Fruit fly (Drosophila melanogaster) whole organism, embryonic: ENCODE data around the gene CG2111.
A peak's percentile ranks its signal among the peaks of the same experiment; 100 is the strongest.

Experiments
- Adf1 ChIP-seq: fragments of 200-800 bp; sonication (Bioruptor generic); IDR thresholded peaks from 2 replicates; pipeline ENCODE4 v1.3.6; 2022; ENCODE audit warnings: missing biosample characterization, missing genetic modification characterization
- Asciz ChIP-seq: fragments of 200-800 bp; sonication (Bioruptor generic); optimal IDR thresholded peaks from 2 replicates; lab custom pipeline; 2017; ENCODE audit warnings: missing biosample characterization, mild to moderate bottlenecking, missing genetic modification characterization, missing genetic modification reagents
- Bgb ChIP-seq: fragments of 200-800 bp; sonication (Bioruptor generic); IDR thresholded peaks from 2 replicates; pipeline ENCODE4 v1.3.6; 2022; ENCODE audit warnings: missing biosample characterization, missing genetic modification characterization; ENCODE audit not compliant: partially characterized antibody
- Bteb2 ChIP-seq: fragments of 200-800 bp; sonication (Bioruptor generic); optimal IDR thresholded peaks from 2 replicates; lab custom pipeline; 2016; ENCODE audit warnings: missing biosample characterization, missing genetic modification characterization
- CG10147 ChIP-seq: fragments of 200-800 bp; sonication (Bioruptor generic); optimal IDR thresholded peaks from 2 replicates; lab custom pipeline; 2019; ENCODE audit warnings: missing biosample characterization, mild to moderate bottlenecking, missing genetic modification characterization, moderate library complexity
- CG10366 ChIP-seq: fragments of 200-800 bp; sonication (Bioruptor generic); IDR thresholded peaks from 2 replicates; pipeline ENCODE4 v1.3.6; 2022; ENCODE audit warnings: missing biosample characterization, missing genetic modification characterization
- CG13287 ChIP-seq: fragments of 200-800 bp; sonication (Bioruptor generic); IDR thresholded peaks from 2 replicates; pipeline ENCODE4 v1.3.6; 2022; ENCODE audit warnings: missing biosample characterization, missing genetic modification characterization; ENCODE audit not compliant: partially characterized antibody
- CG1529 ChIP-seq: fragments of 200-800 bp; sonication (Bioruptor generic); optimal IDR thresholded peaks from 3 replicates; lab custom pipeline; 2018; ENCODE audit warnings: missing biosample characterization, missing genetic modification characterization
- CG15514 ChIP-seq: fragments of 200-800 bp; sonication (Bioruptor generic); optimal IDR thresholded peaks from 3 replicates; lab custom pipeline; 2017; ENCODE audit warnings: missing biosample characterization, missing genetic modification characterization, mild to moderate bottlenecking, moderate library complexity, missing genetic modification reagents
- CG1647 ChIP-seq: fragments of 200-800 bp; sonication (Bioruptor generic); optimal IDR thresholded peaks from 3 replicates; lab custom pipeline; 2016; ENCODE audit warnings: missing biosample characterization, missing genetic modification characterization
- CG1792 ChIP-seq: fragments of 200-800 bp; sonication (Bioruptor generic); optimal IDR thresholded peaks from 2 replicates; lab custom pipeline; 2016; ENCODE audit warnings: missing biosample characterization, missing genetic modification characterization
- CG18476 ChIP-seq: fragments of 200-800 bp; sonication (Bioruptor generic); optimal IDR thresholded peaks from 2 replicates; lab custom pipeline; 2016; ENCODE audit warnings: missing biosample characterization, mild to moderate bottlenecking, missing genetic modification characterization
- CG2678 ChIP-seq: fragments of 200-800 bp; sonication (Bioruptor generic); optimal IDR thresholded peaks from 3 replicates; lab custom pipeline; 2019; ENCODE audit warnings: missing biosample characterization, mild to moderate bottlenecking, missing genetic modification characterization, moderate library complexity
- CG3281 ChIP-seq: fragments of 200-800 bp; sonication (Bioruptor generic); optimal IDR thresholded peaks from 3 replicates; lab custom pipeline; 2017; ENCODE audit warnings: missing biosample characterization, mild to moderate bottlenecking, missing genetic modification characterization
- CG4617 ChIP-seq: fragments of 200-800 bp; sonication (Bioruptor generic); optimal IDR thresholded peaks from 3 replicates; lab custom pipeline; 2016; ENCODE audit warnings: missing biosample characterization, missing genetic modification characterization, borderline replicate concordance
- CG4820 ChIP-seq: fragments of 200-800 bp; sonication (Bioruptor generic); optimal IDR thresholded peaks from 3 replicates; lab custom pipeline; 2016; ENCODE audit warnings: missing biosample characterization, missing genetic modification characterization
- CG5180 ChIP-seq: fragments of 200-800 bp; sonication (Bioruptor generic); optimal IDR thresholded peaks from 3 replicates; lab custom pipeline; 2017; ENCODE audit warnings: missing biosample characterization, missing genetic modification characterization, mild to moderate bottlenecking, moderate library complexity, missing genetic modification reagents
- CG6765 ChIP-seq: fragments of 200-800 bp; sonication (Bioruptor generic); optimal IDR thresholded peaks from 3 replicates; lab custom pipeline; 2017; ENCODE audit warnings: missing biosample characterization, mild to moderate bottlenecking, missing genetic modification characterization
- CG7556 ChIP-seq: fragments of 200-800 bp; sonication (Bioruptor generic); optimal IDR thresholded peaks from 2 replicates; lab custom pipeline; 2017; ENCODE audit warnings: missing biosample characterization, mild to moderate bottlenecking, missing genetic modification characterization
- CG8924 ChIP-seq: fragments of 200-800 bp; optimal IDR thresholded peaks from 3 replicates; lab custom pipeline; 2019; ENCODE audit warnings: missing biosample characterization, mild to moderate bottlenecking, missing genetic modification characterization, moderate library complexity
- D ChIP-seq, 2 experiments: fragments of 200-800 bp in 1 of 2; fragments of >200 bp in 1 of 2; sonication (Bioruptor generic) in 1 of 2; optimal IDR thresholded peaks; 2 replicates in 1 of 2; 3 replicates in 1 of 2; lab custom pipeline; 2017; ENCODE audit warnings: mild to moderate bottlenecking in 1 of 2, missing biosample characterization in 1 of 2, missing genetic modification characterization in 1 of 2, missing genetic modification reagents in 1 of 2
- D19B ChIP-seq: fragments of 200-800 bp; sonication (Bioruptor generic); optimal IDR thresholded peaks from 2 replicates; lab custom pipeline; 2017; ENCODE audit warnings: missing biosample characterization, mild to moderate bottlenecking, missing genetic modification characterization
- Dek ChIP-seq: fragments of 200-800 bp; sonication (Bioruptor generic); optimal IDR thresholded peaks from 3 replicates; lab custom pipeline; 2019; ENCODE audit warnings: missing biosample characterization, mild to moderate bottlenecking, missing genetic modification characterization, moderate library complexity
- Jarid2 ChIP-seq: fragments of 200-800 bp; sonication (Bioruptor generic); optimal IDR thresholded peaks from 3 replicates; lab custom pipeline; 2017; ENCODE audit warnings: mild to moderate bottlenecking, missing biosample characterization, missing genetic modification reagents, missing genetic modification characterization
- MTF-1 ChIP-seq: fragments of 200-800 bp; sonication (Bioruptor generic); optimal IDR thresholded peaks from 2 replicates; lab custom pipeline; 2018; ENCODE audit warnings: missing biosample characterization, mild to moderate bottlenecking, missing genetic modification characterization, borderline replicate concordance
- NfI ChIP-seq: fragments of 200-800 bp; sonication (Bioruptor generic); optimal IDR thresholded peaks from 3 replicates; lab custom pipeline; 2018; ENCODE audit warnings: missing biosample characterization, mild to moderate bottlenecking, missing genetic modification characterization, moderate library complexity
- Oaz ChIP-seq: fragments of 200-800 bp; sonication (Bioruptor generic); IDR thresholded peaks from 2 replicates; pipeline ENCODE4 v1.3.6; 2022; ENCODE audit warnings: missing biosample characterization, missing genetic modification characterization
- Rfx ChIP-seq: fragments of 200-800 bp; sonication (Bioruptor generic); IDR thresholded peaks from 2 replicates; pipeline ENCODE4 v1.3.6; 2022; ENCODE audit warnings: missing biosample characterization, missing genetic modification characterization
- Taf1 ChIP-seq: fragments of 200-800 bp; sonication (Bioruptor generic); IDR thresholded peaks from 2 replicates; pipeline ENCODE4 v1.3.6; 2022; ENCODE audit warnings: missing biosample characterization, missing genetic modification characterization
- Xrp1 ChIP-seq: fragments of 200-800 bp; sonication (Bioruptor generic); IDR thresholded peaks from 2 replicates; pipeline ENCODE4 v1.3.6; 2022; ENCODE audit warnings: missing biosample characterization, missing genetic modification characterization
- chinmo ChIP-seq: fragments of 200-800 bp; sonication (Bioruptor generic); IDR thresholded peaks from 4 replicates; pipeline ENCODE4 v1.3.6; 2022; ENCODE audit warnings: missing biosample characterization, missing genetic modification characterization; ENCODE audit not compliant: partially characterized antibody
- chm ChIP-seq: fragments of 200-800 bp; sonication (Bioruptor generic); IDR thresholded peaks from 2 replicates; pipeline ENCODE4 v1.3.6; 2022; ENCODE audit warnings: missing biosample characterization, missing genetic modification characterization
- dmrt11E ChIP-seq: fragments of 200-800 bp; sonication (Bioruptor generic); optimal IDR thresholded peaks from 3 replicates; lab custom pipeline; 2018; ENCODE audit warnings: missing biosample characterization, mild to moderate bottlenecking, missing genetic modification characterization, moderate library complexity
- knrl ChIP-seq: fragments of 200-800 bp; sonication (Bioruptor generic); IDR thresholded peaks from 3 replicates; pipeline ENCODE4 v1.3.6; 2022; ENCODE audit warnings: missing biosample characterization, missing genetic modification characterization; ENCODE audit not compliant: partially characterized antibody
- onecut ChIP-seq: fragments of 200-800 bp; sonication (Bioruptor generic); IDR thresholded peaks from 2 replicates; pipeline ENCODE4 v1.3.6; 2022; ENCODE audit warnings: missing biosample characterization, missing genetic modification characterization
- org-1 ChIP-seq: fragments of 200-800 bp; sonication (Bioruptor generic); optimal IDR thresholded peaks from 2 replicates; lab custom pipeline; 2017; ENCODE audit warnings: missing biosample characterization, missing genetic modification characterization
- pb ChIP-seq: fragments of 200-800 bp; sonication (Bioruptor generic); optimal IDR thresholded peaks from 3 replicates; lab custom pipeline; 2016; ENCODE audit warnings: missing biosample characterization, missing genetic modification characterization
- row ChIP-seq: fragments of 200-800 bp; sonication (Bioruptor generic); IDR thresholded peaks from 3 replicates; pipeline ENCODE4 v1.3.6; 2022; ENCODE audit warnings: missing biosample characterization, missing genetic modification characterization
- sc ChIP-seq, 3 experiments: fragments of >200 bp in 2 of 3; fragments of 200-800 bp in 1 of 3; sonication (Bioruptor generic) in 1 of 3; optimal IDR thresholded peaks; 2 replicates in 2 of 3; 3 replicates in 1 of 3; lab custom pipeline; 2017; ENCODE audit warnings: mild to moderate bottlenecking in 1 of 3, missing biosample characterization in 1 of 3, missing genetic modification characterization in 1 of 3, missing genetic modification reagents in 1 of 3
- sens ChIP-seq: fragments of 200-800 bp; sonication (Bioruptor generic); peaks from one replicate; lab custom pipeline; 2016; ENCODE audit warnings: missing biosample characterization, missing genetic modification characterization
- seq ChIP-seq: fragments of 200-800 bp; sonication (Bioruptor generic); IDR thresholded peaks from 2 replicates; pipeline ENCODE4 v1.3.6; 2022; ENCODE audit warnings: missing biosample characterization, missing genetic modification characterization
- stc ChIP-seq: fragments of 200-800 bp; sonication (Bioruptor generic); IDR thresholded peaks from 2 replicates; pipeline ENCODE4 v1.3.6; 2022; ENCODE audit warnings: missing biosample characterization, missing genetic modification characterization
- tgo ChIP-seq: fragments of 200-800 bp; sonication (Bioruptor generic); IDR thresholded peaks from 3 replicates; pipeline ENCODE4 v1.3.6; 2022; ENCODE audit warnings: missing biosample characterization, missing genetic modification characterization
- trh ChIP-seq: fragments of 200-800 bp; sonication (Bioruptor generic); optimal IDR thresholded peaks from 2 replicates; lab custom pipeline; 2016; ENCODE audit warnings: missing biosample characterization, missing genetic modification characterization
- ttk ChIP-seq: fragments of 200-800 bp; sonication (Bioruptor generic); IDR thresholded peaks from 2 replicates; pipeline ENCODE4 v2.1.2; 2022; ENCODE audit warnings: missing biosample characterization, missing genetic modification characterization
- unc-4 ChIP-seq: fragments of 200-800 bp; sonication (Bioruptor generic); IDR thresholded peaks from 2 replicates; pipeline ENCODE4 v1.3.6; 2022; ENCODE audit warnings: missing biosample characterization, missing genetic modification characterization; ENCODE audit not compliant: partially characterized antibody
- zf30C ChIP-seq: fragments of 200-800 bp; sonication (Bioruptor generic); optimal IDR thresholded peaks from 3 replicates; lab custom pipeline; 2018; ENCODE audit warnings: missing biosample characterization, mild to moderate bottlenecking, missing genetic modification characterization

CG2111 gene

DNA sequence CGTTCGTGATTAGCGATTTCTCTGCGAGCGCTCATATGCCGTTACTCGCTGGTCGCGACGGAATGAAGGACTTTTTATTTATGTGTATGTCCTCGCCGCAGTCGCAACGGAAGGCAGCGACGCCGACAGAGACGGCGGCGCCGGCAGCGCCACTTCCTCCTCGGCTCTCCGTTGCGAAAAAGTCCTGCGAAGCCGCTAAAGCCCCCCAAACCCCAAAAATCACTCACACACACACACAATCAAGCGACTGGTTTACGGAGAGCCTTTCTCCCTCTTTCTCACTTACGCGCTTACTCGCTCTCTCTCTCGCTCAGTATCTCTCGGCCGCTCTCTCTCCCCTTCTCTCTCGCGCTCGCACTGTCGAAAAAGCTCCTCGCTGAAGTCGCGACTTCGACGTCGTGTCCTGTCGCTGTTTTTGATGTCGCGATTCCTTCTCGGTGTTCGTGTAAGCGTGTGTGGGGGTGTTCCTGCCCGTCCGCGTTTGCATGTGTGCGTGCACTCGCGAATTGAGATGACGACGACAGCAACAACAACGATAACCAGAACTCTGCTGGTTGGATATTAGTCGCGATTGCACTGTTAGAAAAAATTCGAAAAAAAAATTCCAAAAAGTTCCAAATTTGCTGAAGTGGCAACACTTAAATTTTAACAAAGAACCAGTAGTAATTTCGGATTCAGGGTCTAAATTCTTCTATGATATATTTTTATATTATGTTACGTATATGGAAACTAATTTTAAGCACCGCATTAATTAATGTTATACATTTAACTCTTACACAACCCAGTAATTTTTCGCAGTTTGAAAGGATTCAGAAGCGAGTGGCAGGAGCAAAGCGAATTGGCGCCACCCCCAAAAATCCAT is 37.1 kb upstream of the CG2111 start, which contains the start of gene CG43347 (continued):
- peak; percentile 49; the same call in 2 of the 3 replicates for TF ChIP-seq tgo
- no peak for TF ChIP-seq sc (optimal IDR thresholded peaks at IDR 0.05; lab: Kevin White, UChicago)
- TF ChIP-seq sc (GFP tag; optimal IDR thresholded peaks at IDR 0.05; lab: Kevin White, UChicago): peak; percentile 38
- TF ChIP-seq sens (GFP tag; lab: Kevin White, UChicago): peak; percentile 79
- TF ChIP-seq CG1792 (GFP tag; lab: Kevin White, UChicago): no peak
- no peak for TF ChIP-seq chm (GFP tag; lab: Robert Waterston, UW)
- TF ChIP-seq CG2678 (tag; lab: Kevin White, UChicago): peak; percentile 89
- peak; percentile 42; the same call in 1 of the 2 replicates for TF ChIP-seq onecut (GFP tag; lab: Robert Waterston, UW)
- TF ChIP-seq trh (GFP tag; lab: Kevin White, UChicago): no peak
- TF ChIP-seq NfI (GFP tag; lab: Kevin White, UChicago): peak; percentile 77
- no peak for TF ChIP-seq MTF-1 (GFP tag; lab: Kevin White, UChicago)
- TF ChIP-seq Taf1 (GFP tag; lab: Robert Waterston, UW): 0 out of 2 replicates have a peak, but pooled peaks have one; percentile 24
- no peak for TF ChIP-seq D (optimal IDR thresholded peaks at IDR 0.05; lab: Kevin White, UChicago)
- peak; percentile 47 for TF ChIP-seq D (GFP tag; optimal IDR thresholded peaks at IDR 0.05; lab: Kevin White, UChicago)
- TF ChIP-seq org-1 (GFP tag; lab: Kevin White, UChicago): peak; percentile 69
- TF ChIP-seq knrl (GFP tag; lab: Robert Waterston, UW): no peak
- TF ChIP-seq Dek (tag; lab: Kevin White, UChicago): peak; percentile 75
- peak; percentile 61 for TF ChIP-seq stc (GFP tag; lab: Robert Waterston, UW)
- TF ChIP-seq CG10147 (GFP tag; lab: Kevin White, UChicago): peak; percentile 77
- no peak for TF ChIP-seq Bgb (GFP tag; lab: Robert Waterston, UW)
- TF ChIP-seq row (GFP tag; lab: Robert Waterston, UW): peak; percentile 79
- peak; percentile 59 for TF ChIP-seq CG15514 (GFP tag; lab: Kevin White, UChicago)
- TF ChIP-seq ttk (GFP tag; lab: Robert Waterston, UW): peak; percentile 40; the same call in 1 of the 2 replicates
- peak; percentile 61 for TF ChIP-seq CG6765
- TF ChIP-seq CG8924 (tag; lab: Kevin White, UChicago): peak; percentile 74
- TF ChIP-seq pb: no peak
- peak; percentile 55 for TF ChIP-seq CG5180 (GFP tag; lab: Kevin White, UChicago)
- TF ChIP-seq unc-4 (GFP tag; lab: Robert Waterston, UW): no peak
- TF ChIP-seq CG4617: no peak
- TF ChIP-seq Jarid2 (GFP tag; lab: Kevin White, UChicago): peak; percentile 16
- TF ChIP-seq CG7556: peak; percentile 88
- peak; percentile 65 for TF ChIP-seq Xrp1 (GFP tag; lab: Robert Waterston, UW)
- peak; percentile 92 for TF ChIP-seq Adf1 (GFP tag; lab: Robert Waterston, UW)
- TF ChIP-seq zf30C (GFP tag; lab: Kevin White, UChicago): peak; percentile 74
- no peak for TF ChIP-seq CG1647
- peak; percentile 48 for TF ChIP-seq Asciz (GFP tag; lab: Kevin White, UChicago)
- TF ChIP-seq CG18476 (GFP tag; lab: Kevin White, UChicago): peak; percentile 55
- TF ChIP-seq seq (GFP tag; lab: Robert Waterston, UW): peak; percentile 64
- no peak for TF ChIP-seq CG13287 (GFP tag; lab: Robert Waterston, UW)
- TF ChIP-seq Oaz (GFP tag; lab: Robert Waterston, UW): no peak
- peak; percentile 54 for TF ChIP-seq CG1529
- peak; percentile 82 for TF ChIP-seq CG3281 (GFP tag; lab: Kevin White, UChicago)
- no peak for TF ChIP-seq dmrt11E (tag; lab: Kevin White, UChicago)
- TF ChIP-seq CG10366: peak; percentile 45
- peak; percentile 57 for TF ChIP-seq Rfx (GFP tag; lab: Robert Waterston, UW)
- no peak for TF ChIP-seq chinmo (GFP tag; lab: Robert Waterston, UW)
- no peak for TF ChIP-seq Bteb2
- TF ChIP-seq CG4820 (GFP tag; lab: Kevin White, UChicago): peak; percentile 41
- peak; percentile 53 for TF ChIP-seq D19B
